Fruit fly (Drosophila melanogaster): ENCODE measurements around the gene CG2182.
A peak's percentile ranks its signal among the peaks of the same experiment; 100 is the strongest.

CG2182 gene

DNA sequence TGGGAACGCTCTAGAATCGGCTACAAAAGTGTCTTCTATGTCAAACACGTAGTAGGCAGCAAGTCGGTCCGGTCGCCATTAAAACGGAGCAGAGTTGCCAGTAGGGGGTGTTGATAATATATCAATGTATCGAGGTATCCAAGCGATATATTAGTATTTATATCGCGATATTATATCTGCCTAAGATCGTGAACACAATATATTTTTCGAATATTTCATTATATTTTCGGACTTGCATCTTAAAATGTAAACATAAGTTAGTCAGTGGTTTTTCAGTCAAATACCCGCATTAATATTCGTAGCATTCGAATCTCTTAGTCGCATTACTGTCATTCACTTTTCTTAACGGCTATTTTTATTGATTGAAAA lies at the start of gene CG2182:
TSS of gene CG2182 (minus strand) at position 84 of the 369 bp plus-strand sequence.
- TF ChIP-seq CG17801 (GFP tag; optimal IDR thresholded peaks at IDR 0.05; ENCODE audit: partially characterized antibody) = no peak

DNA sequence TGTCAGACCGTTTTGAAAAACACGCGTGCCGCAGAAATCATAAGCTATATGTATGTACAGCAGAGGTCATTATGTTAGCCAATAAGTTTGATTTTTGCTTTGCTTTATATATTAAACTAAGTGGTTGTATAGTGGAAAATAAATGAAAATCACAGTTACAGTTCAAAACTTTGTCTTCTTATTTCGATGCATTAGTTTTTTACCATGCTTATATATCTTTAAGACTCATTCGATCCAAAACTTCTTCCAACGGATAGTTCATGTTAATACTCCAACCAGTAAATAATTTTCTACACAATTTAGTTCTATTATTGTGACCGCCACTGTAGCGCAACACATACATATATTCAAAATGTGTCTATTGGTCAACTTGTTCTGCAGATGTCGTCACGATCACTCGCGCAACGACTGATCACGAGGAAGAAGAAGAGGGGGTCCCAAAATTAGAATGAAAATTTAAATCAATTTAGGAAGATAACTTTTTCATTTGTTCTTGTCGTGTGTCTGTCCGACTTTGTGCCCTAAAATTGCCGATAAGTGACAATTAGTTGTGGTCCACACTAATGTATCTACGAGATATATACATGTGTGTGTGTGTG lies 45.9 kb upstream of the CG2182 start:
- TF ChIP-seq CG17801 (GFP tag; optimal IDR thresholded peaks at IDR 0.05; ENCODE audit: partially characterized antibody) = peak; percentile 54

DNA sequence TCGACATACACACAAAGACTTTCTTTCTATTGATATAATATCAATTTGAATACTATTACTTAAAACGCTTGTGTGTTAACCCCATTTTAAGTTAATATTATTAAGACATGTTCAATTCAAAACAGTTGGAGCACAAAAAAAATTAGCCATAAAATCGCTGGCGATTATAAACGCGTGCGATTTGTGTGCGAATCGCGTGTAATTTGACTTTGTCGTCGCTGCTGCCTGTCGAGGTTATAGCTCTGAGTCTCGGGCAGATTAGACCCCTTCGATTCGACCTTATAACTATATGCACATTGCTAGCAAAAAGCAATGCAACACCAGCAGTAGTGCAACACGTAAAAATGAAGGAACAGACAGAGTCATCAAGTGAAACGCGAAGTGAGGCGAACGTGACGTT lies 45.3 kb upstream of the CG2182 start:
- TF ChIP-seq CG17801 (GFP tag; optimal IDR thresholded peaks at IDR 0.05; ENCODE audit: partially characterized antibody) = no peak

DNA sequence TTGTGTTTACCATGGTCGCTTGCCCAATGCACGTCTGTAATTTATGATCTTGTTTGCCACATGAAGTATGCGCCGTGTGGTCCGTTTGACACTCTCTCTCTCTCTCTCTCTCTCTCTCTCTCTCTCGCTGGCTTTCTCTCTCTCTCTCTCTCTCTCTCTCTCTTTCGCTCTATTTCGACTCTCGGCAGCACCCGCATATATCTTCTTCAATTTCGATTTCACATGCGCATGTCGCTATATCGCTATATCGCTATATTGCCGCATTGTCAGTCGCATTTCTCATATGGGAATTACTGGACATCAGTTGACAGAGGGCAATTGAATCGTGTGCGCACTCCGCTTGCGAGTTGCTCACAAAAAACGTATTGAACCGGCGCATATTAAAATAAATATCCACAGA lies 41.4 kb upstream of the CG2182 start:
- TF ChIP-seq CG17801 (GFP tag; optimal IDR thresholded peaks at IDR 0.05; ENCODE audit: partially characterized antibody) = peak; percentile 11

DNA sequence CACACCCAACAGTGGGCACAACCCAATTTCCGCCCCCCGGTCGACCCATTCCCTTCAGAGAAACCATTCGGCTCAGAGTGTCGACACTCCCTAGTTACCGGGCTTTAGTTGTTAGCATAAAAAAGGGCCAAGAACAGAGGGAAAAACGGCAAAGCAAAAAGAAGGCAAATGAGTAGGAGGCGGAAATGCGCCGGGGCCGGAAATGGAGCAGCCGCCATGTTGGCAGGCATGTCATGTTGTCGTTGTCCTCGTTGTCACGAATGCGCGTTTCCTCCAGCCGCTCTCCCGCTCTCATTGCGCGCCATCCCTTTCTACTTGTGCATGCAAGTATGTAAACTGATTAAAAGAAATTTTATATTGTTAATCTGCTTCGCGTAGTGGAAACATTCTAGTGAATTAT lies 36.7 kb upstream of the CG2182 start:
- TF ChIP-seq CG17801 (GFP tag; optimal IDR thresholded peaks at IDR 0.05; ENCODE audit: partially characterized antibody) = no peak

DNA sequence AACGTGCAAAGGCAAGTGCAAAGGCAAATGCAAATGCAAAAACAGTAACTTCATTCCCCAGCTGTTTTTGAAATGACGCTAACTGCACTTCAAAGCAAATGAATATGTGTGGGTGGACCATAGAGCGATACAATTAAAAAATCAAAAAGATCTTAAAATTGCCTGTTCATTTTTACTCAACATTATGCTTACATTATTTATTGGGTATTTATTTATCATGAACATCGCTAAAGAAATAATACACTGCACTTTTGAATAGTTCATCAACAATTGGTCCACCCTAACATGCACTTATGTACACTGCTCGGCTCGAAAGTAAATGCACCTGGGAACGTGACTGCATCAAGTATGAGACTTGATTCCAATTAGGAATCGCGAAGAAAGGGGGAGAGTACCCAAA lies 34.7 kb upstream of the CG2182 start:
- TF ChIP-seq CG17801 (GFP tag; optimal IDR thresholded peaks at IDR 0.05; ENCODE audit: partially characterized antibody) = peak; percentile 95

DNA sequence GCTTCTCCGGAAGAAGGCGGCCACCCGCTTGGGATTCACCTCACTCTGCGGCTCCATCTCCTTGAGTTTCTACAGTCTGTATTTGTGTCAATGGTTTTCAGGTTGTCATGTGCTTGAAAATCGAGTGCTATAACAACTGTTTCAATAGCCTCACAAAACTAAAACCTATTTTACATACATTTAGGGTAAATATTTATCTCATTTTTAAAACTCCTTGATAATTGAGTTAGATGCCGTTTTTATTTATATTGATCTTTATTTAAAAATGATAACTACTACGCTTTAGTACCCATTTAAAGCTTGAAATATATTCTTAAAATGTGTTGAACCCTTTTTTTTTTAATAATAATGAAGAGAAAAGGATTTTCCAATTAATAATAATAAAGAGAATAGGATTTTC lies 33.5 kb upstream of the CG2182 start, which contains the start of gene CG2104:
TSS of gene CG2104 (minus strand) at position 101 of the 400 bp plus-strand sequence.
- no peak for TF ChIP-seq CG17801 (GFP tag; optimal IDR thresholded peaks at IDR 0.05; ENCODE audit: partially characterized antibody)

DNA sequence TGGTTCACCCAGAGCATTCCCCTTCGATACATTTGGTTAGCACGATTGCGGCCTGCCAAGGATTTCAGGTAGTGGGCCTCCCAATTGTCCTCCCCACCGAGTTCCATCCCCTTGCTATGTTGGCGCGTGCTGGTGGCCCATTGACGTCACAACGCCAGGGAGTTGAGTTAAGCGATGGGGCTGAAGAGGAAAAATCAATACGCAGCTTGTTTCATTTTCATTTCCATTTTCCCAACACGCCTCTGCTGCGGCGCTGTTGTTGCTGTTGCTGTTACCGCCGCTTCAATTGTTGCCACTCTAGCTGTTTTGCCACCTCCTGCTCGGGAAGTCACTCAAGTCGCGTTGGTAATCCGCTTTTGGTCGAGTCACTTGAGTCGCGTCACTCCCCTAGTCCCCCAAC lies 31.3 kb upstream of the CG2182 start:
- no peak for TF ChIP-seq CG17801 (GFP tag; optimal IDR thresholded peaks at IDR 0.05; ENCODE audit: partially characterized antibody)

DNA sequence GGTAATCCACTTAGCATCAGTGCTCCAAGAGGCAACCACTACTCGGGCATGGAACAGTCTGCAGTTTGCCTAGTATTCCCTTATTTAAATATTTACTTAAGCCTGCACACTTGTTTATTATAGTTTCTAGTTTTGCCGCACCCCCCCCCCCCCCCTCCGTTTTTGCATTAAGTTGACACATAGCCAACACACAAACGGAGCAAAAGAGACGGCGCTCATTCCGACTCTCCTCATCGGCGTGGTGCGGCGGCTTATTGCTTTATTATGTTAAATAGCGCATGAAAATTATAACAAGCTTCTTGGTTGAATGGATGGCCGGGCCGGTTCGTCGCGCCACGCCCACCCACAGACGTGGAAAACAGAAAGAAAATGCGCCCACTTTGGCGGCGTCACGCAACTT lies 29.9 kb upstream of the CG2182 start:
- no peak for TF ChIP-seq CG17801 (GFP tag; optimal IDR thresholded peaks at IDR 0.05; ENCODE audit: partially characterized antibody)

DNA sequence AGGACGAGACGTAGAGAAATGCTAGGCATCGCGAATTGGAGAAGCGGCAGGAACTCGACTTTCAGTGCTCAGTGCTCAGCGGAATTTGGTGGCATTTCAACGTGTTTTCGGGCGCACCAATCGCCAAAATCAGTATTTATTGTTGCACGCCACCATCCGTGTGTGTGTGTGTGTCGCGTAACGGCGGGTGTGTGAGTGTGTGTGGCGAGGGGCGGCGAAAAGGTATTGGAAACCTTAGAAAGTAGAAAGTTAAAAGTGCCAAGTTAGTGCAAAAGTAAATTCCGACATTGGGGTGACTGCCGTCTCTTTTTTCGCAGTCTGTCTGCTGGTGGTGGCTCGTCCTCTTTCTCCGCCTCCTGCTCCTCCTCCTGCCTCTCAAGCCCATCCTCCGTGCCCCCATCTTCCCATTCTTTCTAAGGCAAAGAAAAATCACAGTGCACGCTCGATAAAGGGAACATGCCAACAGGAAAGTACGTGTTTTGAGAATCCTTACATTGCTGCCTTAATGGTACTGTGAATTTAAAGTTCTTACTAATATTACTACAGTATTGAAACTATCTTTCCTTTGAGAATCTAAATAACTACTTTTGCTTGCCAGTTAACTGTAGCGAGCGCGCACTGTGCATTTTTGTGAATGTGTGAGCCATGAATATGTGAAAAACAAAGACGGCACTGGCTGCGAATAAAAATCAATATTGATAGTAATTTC lies 26.5 kb upstream of the CG2182 start:
- TF ChIP-seq CG17801 (GFP tag; optimal IDR thresholded peaks at IDR 0.05; ENCODE audit: partially characterized antibody) = no peak

DNA sequence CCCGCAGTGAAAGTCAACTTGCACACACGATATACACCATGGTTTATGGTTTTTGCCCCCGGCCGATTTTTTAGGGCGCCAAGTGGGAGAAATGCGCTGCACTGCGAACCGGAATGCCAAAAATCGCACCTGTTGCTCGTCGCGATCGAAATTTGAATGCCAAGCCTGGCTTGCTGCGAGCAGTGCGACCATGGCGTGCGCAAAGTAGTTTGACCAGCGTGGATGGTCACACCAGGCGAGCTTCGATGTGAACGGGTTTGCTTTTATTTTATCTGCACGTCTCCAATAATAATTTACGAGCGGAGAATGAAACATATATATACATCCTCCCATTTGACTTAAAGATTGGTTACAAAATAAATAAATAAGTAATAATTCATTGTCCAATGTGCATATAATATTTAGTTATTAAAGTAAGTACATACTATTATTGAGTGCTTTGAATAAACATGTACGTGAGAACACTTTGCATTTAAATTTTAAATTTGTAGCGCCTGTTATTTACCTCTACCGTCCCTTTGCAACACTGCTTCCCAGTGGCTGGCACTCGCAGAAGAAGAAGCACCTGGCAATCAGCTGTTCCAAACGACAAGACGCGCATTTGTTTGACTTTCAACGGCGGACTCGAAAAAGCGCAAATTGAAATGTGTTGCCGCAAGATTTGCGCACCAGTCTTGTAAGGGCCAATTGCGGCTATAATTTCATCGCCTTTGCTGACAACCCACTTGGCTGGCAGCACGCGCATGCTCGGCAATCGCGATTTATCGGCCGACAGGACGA lies 25.7 kb upstream of the CG2182 start, which contains the start of the genes Rab23 and plx:
TSS of gene Rab23 (minus strand) at position 166 of the 780 bp plus-strand sequence.
TSS of gene plx (plus strand) at position 587 of the 780 bp plus-strand sequence.
- TF ChIP-seq CG17801 (GFP tag; optimal IDR thresholded peaks at IDR 0.05; ENCODE audit: partially characterized antibody) = no peak

DNA sequence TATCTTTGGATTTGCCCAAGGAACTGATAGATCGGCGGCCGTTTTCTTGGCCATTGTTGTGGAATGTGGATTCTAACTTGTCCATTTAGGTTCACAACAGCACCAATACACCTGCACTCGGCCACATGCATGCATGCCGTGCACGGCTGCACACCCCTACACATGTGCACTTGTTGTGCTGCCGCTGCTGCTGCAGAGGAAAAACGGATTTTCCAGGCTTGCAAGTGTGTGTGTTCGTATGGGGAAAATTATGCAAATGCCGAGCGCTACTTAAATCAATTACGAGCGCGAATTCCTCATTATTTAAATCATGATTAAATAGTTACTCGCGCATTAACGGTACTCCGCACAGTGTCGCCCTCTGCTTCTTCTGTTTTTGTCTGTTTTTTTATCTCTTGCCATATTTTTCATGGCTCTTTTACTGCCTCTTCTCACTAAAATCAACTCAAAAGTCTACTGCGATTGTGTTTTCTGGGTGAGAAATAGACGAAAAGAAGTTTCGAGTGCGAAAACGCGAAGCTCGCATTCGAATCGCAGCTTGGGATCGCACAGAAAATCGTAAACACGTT lies 24.9 kb upstream of the CG2182 start:
- TF ChIP-seq CG17801 (GFP tag; optimal IDR thresholded peaks at IDR 0.05; ENCODE audit: partially characterized antibody) = no peak

DNA sequence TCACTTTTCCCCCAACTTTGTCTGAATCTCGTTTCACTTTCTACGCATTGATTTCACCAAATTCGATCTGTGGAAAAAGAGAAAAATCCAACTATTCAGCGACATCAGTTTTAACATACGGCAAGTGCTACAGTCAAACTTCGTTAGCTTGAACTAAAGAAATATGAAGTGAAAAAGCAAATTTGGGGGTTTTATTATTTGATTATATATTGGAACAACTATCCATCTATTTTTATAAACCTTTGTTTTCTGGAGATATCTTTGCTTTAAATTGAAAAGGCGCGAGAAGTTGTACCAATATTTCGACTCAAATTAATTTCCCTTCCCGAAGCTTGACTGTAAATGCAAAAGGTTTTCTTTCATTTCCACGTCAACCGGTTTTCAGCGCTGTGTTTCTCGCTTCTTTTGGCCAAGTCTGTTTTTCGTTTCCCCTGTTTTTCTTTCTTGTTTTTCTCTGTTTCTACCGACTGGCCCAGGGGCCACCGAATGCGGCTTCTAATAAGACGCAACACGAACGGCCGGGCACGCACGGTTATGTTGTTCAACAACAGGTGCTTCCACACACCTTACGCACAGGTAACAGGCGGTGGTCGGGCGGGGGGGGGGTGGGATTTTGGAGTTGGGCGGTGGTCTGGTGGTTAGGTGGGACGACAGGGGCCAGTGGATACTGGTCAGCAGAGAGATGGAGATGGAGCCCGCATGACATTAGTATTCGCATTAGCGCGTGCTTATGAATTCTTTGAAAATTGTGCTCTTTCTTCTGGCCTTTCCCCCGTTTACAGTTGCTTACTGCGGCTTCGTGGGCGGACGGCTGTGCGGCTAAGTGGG lies 23.4 kb upstream of the CG2182 start:
- TF ChIP-seq CG17801 (GFP tag; optimal IDR thresholded peaks at IDR 0.05; ENCODE audit: partially characterized antibody) = no peak

DNA sequence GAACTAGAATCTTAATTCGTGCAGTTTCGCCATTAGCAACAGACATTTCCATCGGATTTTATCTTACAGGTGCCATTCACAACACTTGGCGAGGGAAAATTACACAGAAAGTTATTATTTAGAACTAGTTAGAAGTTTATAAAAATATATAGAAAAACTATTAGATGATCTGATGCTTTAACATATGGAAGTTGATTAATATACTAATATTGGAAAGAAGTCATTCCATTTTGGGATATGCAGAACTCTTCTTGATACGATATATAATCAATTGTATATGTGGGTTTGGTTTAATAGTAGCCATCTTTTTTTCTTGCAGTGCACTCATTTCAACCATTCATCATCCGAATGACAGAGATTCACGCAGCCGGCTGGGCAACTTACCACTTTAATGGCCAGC lies 22.5 kb upstream of the CG2182 start:
- TF ChIP-seq CG17801 (GFP tag; optimal IDR thresholded peaks at IDR 0.05; ENCODE audit: partially characterized antibody) = no peak
